Worm (Caenorhabditis elegans) whole organism, L1 larva: ENCODE measurements around the gene ctbp-1.

Source experiments
- C04F5.9 ChIP-seq: sonication (generic microtip); optimal IDR thresholded peaks from 2 replicates; lab custom pipeline; 2016; ENCODE audit warnings: missing genetic modification characterization, missing compliant biosample characterization
- C16A3.4 ChIP-seq: fragments of 150-350 bp; optimal IDR thresholded peaks from 2 replicates; lab custom pipeline; 2014; ENCODE audit warnings: missing biosample characterization, missing genetic modification characterization
- alr-1 ChIP-seq: fragments of 200-800 bp; sonication (Bioruptor generic); optimal IDR thresholded peaks from 2 replicates; lab custom pipeline; 2018; ENCODE audit warnings: borderline replicate concordance, mild to moderate bottlenecking, missing genetic modification characterization, missing compliant biosample characterization
- aly-2 ChIP-seq: fragments of 150-350 bp; optimal IDR thresholded peaks from 2 replicates; lab custom pipeline; 2014; ENCODE audit warnings: missing biosample characterization, missing genetic modification characterization
- blmp-1 ChIP-seq: fragments of 150-350 bp; optimal IDR thresholded peaks from 2 replicates; lab custom pipeline; 2014; ENCODE audit warnings: missing biosample characterization, missing genetic modification characterization
- ceh-63 ChIP-seq: fragments of 200-800 bp; sonication (Bioruptor generic); optimal IDR thresholded peaks from 2 replicates; lab custom pipeline; 2018; ENCODE audit warnings: mild to moderate bottlenecking, missing genetic modification characterization, missing compliant biosample characterization
- ces-1 ChIP-seq: fragments of 150-350 bp; optimal IDR thresholded peaks from 2 replicates; lab custom pipeline; 2014; ENCODE audit warnings: missing biosample characterization, missing genetic modification reagents, missing genetic modification characterization
- dpl-1 ChIP-seq, 3 experiments: fragments of 150-350 bp in 2 of 3; sonication (generic microtip) in 1 of 3; optimal IDR thresholded peaks; 2 replicates each; lab custom pipeline; 2014 to 2017; ENCODE audit warnings: missing biosample characterization in 3 of 3, missing genetic modification characterization in 3 of 3, missing genetic modification reagents in 3 of 3
- efl-1 ChIP-seq, 4 experiments: fragments of 150-350 bp; optimal IDR thresholded peaks in 3 of 4; peaks in 1 of 4; 1 replicate in 1 of 4; 2 replicates in 3 of 4; lab custom pipeline; 2014; ENCODE audit warnings: missing biosample characterization in 2 of 4, missing genetic modification characterization in 2 of 4, missing genetic modification reagents in 2 of 4
- efl-3 ChIP-seq: fragments of 200-800 bp; sonication (Bioruptor generic); optimal IDR thresholded peaks from 2 replicates; lab custom pipeline; 2018; ENCODE audit warnings: mild to moderate bottlenecking, missing genetic modification characterization, missing compliant biosample characterization
- egl-13 ChIP-seq: sonication (generic microtip); optimal IDR thresholded peaks from 2 replicates; lab custom pipeline; 2016; ENCODE audit warnings: missing genotype, missing genetic modification reagents, missing genetic modification characterization, missing compliant biosample characterization
- elt-2 ChIP-seq: sonication (generic microtip); optimal IDR thresholded peaks from 2 replicates; lab custom pipeline; 2016; ENCODE audit warnings: missing genetic modification characterization, mild to moderate bottlenecking, inconsistent platforms, missing compliant biosample characterization, missing genetic modification reagents
- elt-3 ChIP-seq, 6 experiments: fragments of 150-350 bp in 1 of 6; sonication (generic microtip); optimal IDR thresholded peaks; 2 replicates each; lab custom pipeline; 2017 to 2018; ENCODE audit warnings: missing biosample characterization in 6 of 6, missing genetic modification characterization in 6 of 6, inconsistent platforms in 1 of 6
- fkh-10 ChIP-seq: sonication (generic microtip); optimal IDR thresholded peaks from 2 replicates; lab custom pipeline; 2017; ENCODE audit warnings: missing biosample characterization, missing genetic modification reagents, missing genetic modification characterization
- fkh-4 ChIP-seq: sonication (generic microtip); optimal IDR thresholded peaks from 2 replicates; lab custom pipeline; 2016; ENCODE audit warnings: missing compliant biosample characterization, missing genetic modification characterization, borderline replicate concordance
- fos-1 ChIP-seq: fragments of 150-350 bp; optimal IDR thresholded peaks from 2 replicates; lab custom pipeline; 2014; ENCODE audit warnings: missing biosample characterization, missing genetic modification characterization
- grh-1 ChIP-seq: fragments of 200-800 bp; sonication (Bioruptor generic); IDR thresholded peaks from 2 replicates; pipeline ENCODE4 v1.3.6; 2022; ENCODE audit warnings: missing genetic modification reagents, missing genetic modification characterization, missing compliant biosample characterization
- isw-1 ChIP-seq: fragments of 200-800 bp; sonication (Bioruptor generic); IDR thresholded peaks from 2 replicates; pipeline ENCODE4 v1.3.6; 2022; ENCODE audit warnings: missing genetic modification characterization, missing compliant biosample characterization
- jun-1 ChIP-seq: fragments of 150-350 bp; optimal IDR thresholded peaks from 2 replicates; lab custom pipeline; 2014; ENCODE audit warnings: missing biosample characterization, missing genetic modification reagents, missing genetic modification characterization
- lin-14 ChIP-seq: fragments of 200-800 bp; sonication (Bioruptor generic); optimal IDR thresholded peaks from 2 replicates; lab custom pipeline; 2018; ENCODE audit warnings: mild to moderate bottlenecking, missing genetic modification characterization, moderate library complexity, missing compliant biosample characterization
- lin-15B ChIP-seq: fragments of 150-350 bp; sonication (generic microtip); optimal IDR thresholded peaks from 3 replicates; lab custom pipeline; 2014; ENCODE audit warnings: missing biosample characterization, missing genetic modification characterization
- mab-9 ChIP-seq: fragments of 200-800 bp; sonication (Bioruptor generic); IDR thresholded peaks from 2 replicates; pipeline ENCODE4 v1.3.6; 2022; ENCODE audit warnings: missing genetic modification reagents, missing genetic modification characterization, missing compliant biosample characterization
- mdl-1 ChIP-seq, 2 experiments: fragments of 150-350 bp; optimal IDR thresholded peaks; 2 replicates each; lab custom pipeline; 2014 to 2017; ENCODE audit warnings: missing biosample characterization in 2 of 2, missing genetic modification characterization in 2 of 2, inconsistent platforms in 1 of 2
- mef-2 ChIP-seq: fragments of 150-350 bp; optimal IDR thresholded peaks from 2 replicates; lab custom pipeline; 2014; ENCODE audit warnings: missing biosample characterization, missing genetic modification characterization
- nhr-11 ChIP-seq: fragments of 150-350 bp; optimal IDR thresholded peaks from 2 replicates; lab custom pipeline; 2014; ENCODE audit warnings: missing biosample characterization, missing genetic modification characterization
- nhr-19 ChIP-seq: fragments of 200-800 bp; sonication (Bioruptor generic); conservative IDR thresholded peaks from 2 replicates; pipeline ENCODE4 v1.3.6; 2022; ENCODE audit warnings: missing genetic modification characterization, missing compliant biosample characterization
- nhr-20 ChIP-seq: sonication (generic microtip); optimal IDR thresholded peaks from 2 replicates; lab custom pipeline; 2016; ENCODE audit warnings: mild to moderate bottlenecking, missing genetic modification characterization, missing compliant biosample characterization
- nhr-237 ChIP-seq: fragments of 150-350 bp; optimal IDR thresholded peaks from 2 replicates; lab custom pipeline; 2014; ENCODE audit warnings: missing biosample characterization, missing genetic modification characterization
- nhr-28 ChIP-seq: fragments of 150-350 bp; optimal IDR thresholded peaks from 2 replicates; lab custom pipeline; 2014; ENCODE audit warnings: missing biosample characterization, missing genetic modification characterization
- nhr-71 ChIP-seq: sonication (generic microtip); optimal IDR thresholded peaks from 2 replicates; lab custom pipeline; 2016; ENCODE audit warnings: mild to moderate bottlenecking, missing genetic modification characterization, moderate library complexity, missing compliant biosample characterization
- nhr-76 ChIP-seq: sonication (generic microtip); optimal IDR thresholded peaks from 2 replicates; lab custom pipeline; 2017; ENCODE audit warnings: missing biosample characterization, missing genetic modification characterization
- nhr-85 ChIP-seq: sonication (generic microtip); peaks from one replicate; lab custom pipeline; 2016; ENCODE audit warnings: missing genetic modification characterization, inconsistent platforms, missing compliant biosample characterization
- pax-3 ChIP-seq: fragments of 200-800 bp; sonication (Bioruptor generic); optimal IDR thresholded peaks from 2 replicates; lab custom pipeline; 2018; ENCODE audit warnings: mild to moderate bottlenecking, missing genetic modification characterization, moderate library complexity, missing compliant biosample characterization
- pqm-1 ChIP-seq: sonication (generic microtip); optimal IDR thresholded peaks from 3 replicates; lab custom pipeline; 2017; ENCODE audit warnings: missing biosample characterization, missing genetic modification characterization
- rnt-1 ChIP-seq: sonication (generic microtip); optimal IDR thresholded peaks from 2 replicates; lab custom pipeline; 2016; ENCODE audit warnings: mild to moderate bottlenecking, missing genetic modification characterization, moderate library complexity, missing compliant biosample characterization
- skn-1 ChIP-seq: fragments of 150-350 bp; optimal IDR thresholded peaks from 2 replicates; lab custom pipeline; 2014; ENCODE audit warnings: missing biosample characterization, missing genetic modification characterization
- snpc-4 ChIP-seq: fragments of 150-350 bp; optimal IDR thresholded peaks from 2 replicates; lab custom pipeline; 2014; ENCODE audit warnings: missing biosample characterization, missing genetic modification characterization
- snu-23 ChIP-seq: sonication (generic microtip); optimal IDR thresholded peaks from 2 replicates; lab custom pipeline; 2016; ENCODE audit warnings: missing genetic modification characterization, missing compliant biosample characterization
- sox-4 ChIP-seq: sonication (generic microtip); optimal IDR thresholded peaks from 2 replicates; lab custom pipeline; 2016; ENCODE audit warnings: missing genetic modification characterization, missing compliant biosample characterization
- swsn-7 ChIP-seq: sonication (generic microtip); optimal IDR thresholded peaks from 2 replicates; lab custom pipeline; 2016; ENCODE audit warnings: missing genetic modification characterization, missing compliant biosample characterization
- tlp-1 ChIP-seq: fragments of 150-350 bp; optimal IDR thresholded peaks from 2 replicates; lab custom pipeline; 2014; ENCODE audit warnings: missing biosample characterization, missing genetic modification characterization
- unc-130 ChIP-seq: fragments of 150-350 bp; optimal IDR thresholded peaks from 2 replicates; lab custom pipeline; 2017; ENCODE audit warnings: missing biosample characterization, missing genetic modification characterization, inconsistent platforms
- unc-86 ChIP-seq: sonication (generic microtip); optimal IDR thresholded peaks from 2 replicates; lab custom pipeline; 2016; ENCODE audit warnings: missing genetic modification characterization, missing compliant biosample characterization
- unc-98 ChIP-seq: fragments of 200-800 bp; sonication (Bioruptor generic); IDR thresholded peaks from 2 replicates; pipeline ENCODE4 v1.3.6; 2022; ENCODE audit warnings: missing genetic modification characterization, missing compliant biosample characterization
- vab-15 ChIP-seq: sonication (generic microtip); optimal IDR thresholded peaks from 2 replicates; lab custom pipeline; 2017; ENCODE audit warnings: missing genotype, mild to moderate bottlenecking, missing genetic modification characterization, missing compliant biosample characterization
- xbp-1 ChIP-seq: sonication (generic microtip); optimal IDR thresholded peaks from 2 replicates; lab custom pipeline; 2016; ENCODE audit warnings: missing genetic modification characterization, missing compliant biosample characterization
- ztf-4 ChIP-seq: fragments of 150-350 bp; optimal IDR thresholded peaks from 2 replicates; lab custom pipeline; 2014; ENCODE audit warnings: missing biosample characterization, missing genetic modification characterization

The ctbp-1 gene

ce11 chrX:5817078-5817477 is 45.4 kb upstream of the ctbp-1 start:
- TF ChIP-seq ztf-4 (tag; lab: Kevin White, UChicago) = no peak
- TF ChIP-seq, all 84 proteins: peak for 0

ce11 chrX:5818176-5818575 is 44.3 kb upstream of the ctbp-1 start:
- TF ChIP-seq nhr-85 (tag; lab: Kevin White, UChicago) (peak; percentile 33), efl-1 (optimal IDR thresholded peaks at IDR 0.05; lab: Kevin White, UChicago) (no peak), efl-1 (GFP tag; optimal IDR thresholded peaks at IDR 0.05 in 1 of 2; lab: Kevin White, UChicago) (peak in 1 of 2 experiments; percentile 39), nhr-28 (tag; lab: Kevin White, UChicago) (no peak)
- TF ChIP-seq, all 84 proteins: peak for 2

ce11 chrX:5819702-5820470 is 42.6 kb upstream of the ctbp-1 start:
- TF ChIP-seq unc-98 (GFP tag; lab: Robert Waterston, UW) = no peak
- no peak for TF ChIP-seq pax-3 (tag; lab: Kevin White, UChicago)
- peak; percentile 78 for TF ChIP-seq nhr-85 (tag; lab: Kevin White, UChicago)
- TF ChIP-seq unc-130 (tag; lab: Kevin White, UChicago) = no peak
- no peak for TF ChIP-seq nhr-76 (tag; lab: Kevin White, UChicago)
- TF ChIP-seq snu-23 = peak; percentile 37
- TF ChIP-seq snpc-4 (tag; lab: Kevin White, UChicago) = no peak
- TF ChIP-seq egl-13 (tag; lab: Kevin White, UChicago) = no peak
- TF ChIP-seq fkh-4 = no peak
- no peak for TF ChIP-seq mab-9 (GFP tag; lab: Robert Waterston, UW)
- no peak for TF ChIP-seq lin-15B (tag; lab: Kevin White, UChicago)
- TF ChIP-seq elt-3 (tag; optimal IDR thresholded peaks at IDR 0.05; lab: Kevin White, UChicago) = no peak
- no peak for TF ChIP-seq efl-3 (GFP tag; lab: Kevin White, UChicago)
- TF ChIP-seq blmp-1 (tag; lab: Kevin White, UChicago) = peak; percentile 2
- TF ChIP-seq isw-1 (GFP tag; lab: Robert Waterston, UW) = no peak
- no peak for TF ChIP-seq tlp-1 (tag; lab: Kevin White, UChicago)
- TF ChIP-seq nhr-28 (tag; lab: Kevin White, UChicago) = no peak
- peak; percentile 39 for TF ChIP-seq nhr-19
- TF ChIP-seq vab-15 = no peak
- no peak for TF ChIP-seq C04F5.9 (tag; lab: Kevin White, UChicago)
- TF ChIP-seq ztf-4 (tag; lab: Kevin White, UChicago) = no peak
- no peak for TF ChIP-seq swsn-7 (tag; lab: Kevin White, UChicago)
- TF ChIP-seq sox-4 (tag; lab: Kevin White, UChicago) = no peak
- TF ChIP-seq grh-1 = no peak
- peak; percentile 93 for TF ChIP-seq lin-14 (GFP tag; lab: Kevin White, UChicago)
- peak; percentile 48 for TF ChIP-seq rnt-1 (tag; lab: Kevin White, UChicago)
- no peak for TF ChIP-seq pqm-1 (tag; lab: Kevin White, UChicago)
- TF ChIP-seq alr-1 (tag; lab: Kevin White, UChicago) = no peak
- TF ChIP-seq unc-86 (tag; lab: Kevin White, UChicago) = no peak
- TF ChIP-seq nhr-71 (tag; lab: Kevin White, UChicago) = peak; percentile 70
- peak; percentile 52 for TF ChIP-seq fkh-10
- peak; percentile 10 for TF ChIP-seq ces-1 (GFP tag; lab: Kevin White, UChicago)
- no peak for TF ChIP-seq nhr-237
- no peak for TF ChIP-seq mdl-1 (tag; optimal IDR thresholded peaks at IDR 0.05; lab: Kevin White, UChicago)
- TF ChIP-seq fos-1 (tag; lab: Kevin White, UChicago) = no peak
- no peak for TF ChIP-seq jun-1 (tag; lab: Kevin White, UChicago)
- TF ChIP-seq ceh-63 (GFP tag; lab: Kevin White, UChicago) = no peak
- TF ChIP-seq nhr-20 (tag; lab: Kevin White, UChicago) = no peak
- TF ChIP-seq xbp-1 = peak; percentile 6
- TF ChIP-seq aly-2 (tag; lab: Kevin White, UChicago) = no peak
- TF ChIP-seq nhr-11 = no peak
- no peak for TF ChIP-seq elt-2 (tag; lab: Kevin White, UChicago)
- TF ChIP-seq C16A3.4 (tag; lab: Kevin White, UChicago) = no peak
- no peak for TF ChIP-seq mef-2
- no peak for TF ChIP-seq skn-1 (tag; lab: Kevin White, UChicago)
- TF ChIP-seq dpl-1 (GFP tag; optimal IDR thresholded peaks at IDR 0.05; lab: Kevin White, UChicago) = no peak
